Worm (Caenorhabditis elegans): ENCODE data around the gene twk-31.

ce11 chrIII:11378450-11378849, 32.0 kb upstream of the twk-31 start:
- no peak for TF ChIP-seq ceh-34 (tag; optimal IDR thresholded peaks at IDR 0.05)
- no peak for TF ChIP-seq hlh-15 (tag; optimal IDR thresholded peaks at IDR 0.05)
- no peak for TF ChIP-seq ets-4 (tag; optimal IDR thresholded peaks at IDR 0.05)
- no peak for TF ChIP-seq ahr-1 (tag; optimal IDR thresholded peaks at IDR 0.05)
- TF ChIP-seq dve-1 (tag; optimal IDR thresholded peaks at IDR 0.05): no peak
- TF ChIP-seq ama-1 (optimal IDR thresholded peaks at IDR 0.05): no peak
- TF ChIP-seq ceh-6 (GFP tag; optimal IDR thresholded peaks at IDR 0.05): no peak
- no peak for TF ChIP-seq K09A11.1 (tag; optimal IDR thresholded peaks at IDR 0.05; ENCODE audit: insufficient read depth)
- TF ChIP-seq fkh-10 (GFP tag; optimal IDR thresholded peaks at IDR 0.05): no peak
- TF ChIP-seq pha-4 (tag; optimal IDR thresholded peaks at IDR 0.05): no peak
